Worm (Caenorhabditis elegans): ENCODE measurements around the gene VF13D12L.3.

ce11 chrII:11714728-11715127 is 8.9 kb downstream of the VF13D12L.3 start:
- TF ChIP-seq him-1 (tag; optimal IDR thresholded peaks at IDR 0.05) (no peak), dao-5 (tag; optimal IDR thresholded peaks at IDR 0.05) (no peak)

Data from whole organism, L4/young adult.